Worm (Caenorhabditis elegans): ENCODE results near the gene tag-307.

DNA sequence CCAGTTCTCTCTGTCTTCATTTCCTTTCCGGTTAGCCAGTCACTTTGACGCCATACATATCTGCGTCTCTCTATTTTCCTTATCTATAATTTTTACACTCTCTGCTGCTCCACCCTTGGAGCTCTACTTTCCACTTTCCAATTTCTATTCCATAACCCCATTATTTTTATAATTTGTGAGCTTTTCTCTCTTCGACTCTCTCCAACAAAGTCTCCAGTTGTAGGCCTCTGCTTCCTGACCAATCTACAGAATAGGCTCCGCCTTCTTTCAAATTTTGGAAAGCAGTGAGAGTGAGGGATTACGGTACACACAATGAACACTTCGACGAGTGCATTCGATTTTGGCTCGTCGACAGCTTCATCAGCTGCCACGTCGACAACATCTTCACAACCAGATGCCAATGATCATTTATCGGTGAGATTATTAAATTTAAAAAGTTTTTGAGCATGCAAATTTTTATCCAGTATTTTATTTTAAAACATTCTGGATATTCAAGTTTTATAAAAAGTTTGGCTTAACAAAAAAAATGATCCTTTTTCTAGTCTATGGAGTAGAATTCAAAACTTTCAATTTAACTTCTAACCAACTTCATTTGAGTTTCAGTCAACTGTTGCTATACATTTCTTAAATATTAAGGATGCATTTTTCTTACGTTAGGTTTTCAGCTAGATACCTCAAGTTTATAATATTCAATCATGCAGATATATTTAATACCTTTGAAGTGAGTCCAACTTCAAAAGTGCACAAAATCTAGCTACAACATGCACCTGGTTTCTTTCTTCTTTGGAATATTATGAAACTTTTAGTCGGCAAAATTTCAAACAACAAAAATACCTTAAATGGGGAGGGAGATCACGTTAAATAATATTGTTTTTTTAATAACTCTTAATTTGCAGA, 42.6 kb downstream of the tag-307 start, which contains the start of gene egl-5:
- no peak for TF ChIP-seq ztf-11 (tag; optimal IDR thresholded peaks at IDR 0.05)
- TF ChIP-seq nhr-23 (tag; optimal IDR thresholded peaks at IDR 0.05), result no peak
